Fruit fly (Drosophila melanogaster) S2 (cell line): ENCODE data around the gene Osi10a.

Source experiments
- CG8478 ChIP-seq: fragments of >200 bp; optimal IDR thresholded peaks from 2 replicates; lab custom pipeline; 2018
- CTCF ChIP-seq, 2 experiments: fragments of >200 bp; optimal IDR thresholded peaks; 2 replicates each; lab custom pipeline; 2018

- TF ChIP-seq CG8478 (lab: Kevin White, UChicago) (no peak), CTCF (optimal IDR thresholded peaks at IDR 0.05; lab: Kevin White, UChicago) (no peak)
Measured at dm6 chr3R:6244035-6244434, 19.7 kb upstream of the Osi10a start.
